Worm (Caenorhabditis elegans) whole organism, L4 larva: ENCODE results near the gene asp-7.
A peak's percentile ranks its signal among the peaks of the same experiment; 100 is the strongest.

Experiments
- F10B5.3 ChIP-seq: sonication (generic microtip); optimal IDR thresholded peaks from 2 replicates; lab custom pipeline; 2016; ENCODE audit warnings: mild to moderate bottlenecking, missing genetic modification characterization, missing compliant biosample characterization
- F37D6.2 ChIP-seq: sonication (generic microtip); optimal IDR thresholded peaks from 2 replicates; lab custom pipeline; 2016; ENCODE audit warnings: mild to moderate bottlenecking, missing genetic modification characterization, missing compliant biosample characterization
- F49E8.2 ChIP-seq: sonication (generic microtip); optimal IDR thresholded peaks from 2 replicates; lab custom pipeline; 2016; ENCODE audit warnings: missing compliant biosample characterization, mild to moderate bottlenecking, missing genetic modification characterization, borderline replicate concordance
- T20F7.1 ChIP-seq: fragments of 200-800 bp; sonication (Bioruptor generic); optimal IDR thresholded peaks from 2 replicates; lab custom pipeline; 2018; ENCODE audit warnings: mild to moderate bottlenecking, missing genetic modification characterization, missing compliant biosample characterization
- Y5F2A.4 ChIP-seq: fragments of 200-800 bp; sonication (Bioruptor generic); optimal IDR thresholded peaks from 2 replicates; lab custom pipeline; 2018; ENCODE audit warnings: mild to moderate bottlenecking, missing genetic modification characterization, missing compliant biosample characterization
- ama-1 ChIP-seq: fragments of 150-350 bp; optimal IDR thresholded peaks from 2 replicates; lab custom pipeline; 2014; ENCODE audit warnings: inconsistent platforms, mixed read lengths
- ceh-20 ChIP-seq: fragments of 200-800 bp; sonication (Bioruptor generic); IDR thresholded peaks from 2 replicates; pipeline ENCODE4 v1.3.6; 2022; ENCODE audit warnings: missing genetic modification reagents, missing genetic modification characterization, missing compliant biosample characterization
- ceh-28 ChIP-seq: fragments of 150-350 bp; optimal IDR thresholded peaks from 2 replicates; lab custom pipeline; 2014; ENCODE audit warnings: missing biosample characterization, missing genetic modification reagents, missing genetic modification characterization
- ceh-62 ChIP-seq: sonication (generic microtip); optimal IDR thresholded peaks from 2 replicates; lab custom pipeline; 2017; ENCODE audit warnings: missing biosample characterization, missing genetic modification characterization
- ceh-82 ChIP-seq: sonication (generic microtip); optimal IDR thresholded peaks from 2 replicates; lab custom pipeline; 2017; ENCODE audit warnings: missing biosample characterization, missing genetic modification characterization
- ctbp-1 ChIP-seq: fragments of 200-800 bp; sonication (Bioruptor generic); IDR thresholded peaks from 2 replicates; pipeline ENCODE4 v1.3.6; 2022; ENCODE audit warnings: missing genetic modification reagents, missing genetic modification characterization, missing compliant biosample characterization
- daf-12 ChIP-seq: fragments of 150-350 bp; optimal IDR thresholded peaks from 2 replicates; lab custom pipeline; 2014; ENCODE audit warnings: missing biosample characterization, missing genetic modification reagents, missing genetic modification characterization
- daf-16 ChIP-seq, 3 experiments: sonication (generic microtip); optimal IDR thresholded peaks; 2 replicates each; lab custom pipeline; 2016 to 2017; ENCODE audit warnings: missing genetic modification characterization in 3 of 3, missing genetic modification reagents in 3 of 3, mild to moderate bottlenecking in 2 of 3, missing compliant biosample characterization in 2 of 3, missing biosample characterization in 1 of 3, moderate library complexity in 1 of 3
- daf-8 ChIP-seq: fragments of 200-800 bp; sonication (Bioruptor generic); IDR thresholded peaks from 2 replicates; pipeline ENCODE4 v1.3.6; 2022; ENCODE audit warnings: missing genetic modification characterization, missing compliant biosample characterization
- dpl-1 ChIP-seq: fragments of 150-350 bp; optimal IDR thresholded peaks from 2 replicates; lab custom pipeline; 2014; ENCODE audit warnings: missing biosample characterization, missing genetic modification reagents, missing genetic modification characterization
- hlh-11 ChIP-seq: fragments of 200-800 bp; sonication (Bioruptor generic); optimal IDR thresholded peaks from 2 replicates; lab custom pipeline; 2018; ENCODE audit warnings: mild to moderate bottlenecking, missing genetic modification characterization, missing compliant biosample characterization
- hmg-1.1 ChIP-seq: fragments of 200-800 bp; sonication (Bioruptor generic); IDR thresholded peaks from 2 replicates; pipeline ENCODE4 v1.3.6; 2022; ENCODE audit warnings: missing genetic modification reagents, missing genetic modification characterization, missing compliant biosample characterization
- lin-1 ChIP-seq: fragments of 200-800 bp; sonication (Bioruptor generic); IDR thresholded peaks from 2 replicates; pipeline ENCODE4 v1.3.6; 2022; ENCODE audit warnings: missing genetic modification reagents, missing genetic modification characterization, missing compliant biosample characterization
- lin-13 ChIP-seq: fragments of 150-350 bp; optimal IDR thresholded peaks from 2 replicates; lab custom pipeline; 2014; ENCODE audit warnings: missing biosample characterization, missing genetic modification reagents, missing genetic modification characterization
- lin-39 ChIP-seq: fragments of 150-350 bp; optimal IDR thresholded peaks from 2 replicates; lab custom pipeline; 2014; ENCODE audit warnings: missing biosample characterization, missing genetic modification reagents, missing genetic modification characterization
- lsy-2 ChIP-seq, 2 experiments: fragments of 150-350 bp in 1 of 2; sonication (generic microtip) in 1 of 2; optimal IDR thresholded peaks; 2 replicates each; lab custom pipeline; 2014 to 2017; ENCODE audit warnings: missing biosample characterization in 2 of 2, missing genetic modification characterization in 2 of 2
- mep-1 ChIP-seq: fragments of 150-350 bp; sonication (generic microtip); optimal IDR thresholded peaks from 3 replicates; lab custom pipeline; 2014; ENCODE audit warnings: missing biosample characterization, missing genetic modification characterization
- mes-2 ChIP-seq: sonication (generic microtip); optimal IDR thresholded peaks from 2 replicates; lab custom pipeline; 2016; ENCODE audit warnings: missing genotype, mild to moderate bottlenecking, missing genetic modification characterization, missing compliant biosample characterization; ENCODE audit not compliant: poor library complexity, severe bottlenecking
- mxl-3 ChIP-seq: fragments of 200-800 bp; sonication (Bioruptor generic); optimal IDR thresholded peaks from 2 replicates; lab custom pipeline; 2018; ENCODE audit warnings: mild to moderate bottlenecking, missing genetic modification characterization, missing compliant biosample characterization
- nhr-10 ChIP-seq: fragments of 150-350 bp; optimal IDR thresholded peaks from 2 replicates; lab custom pipeline; 2014; ENCODE audit warnings: missing biosample characterization, missing genetic modification characterization
- nhr-102 ChIP-seq: sonication (generic microtip); optimal IDR thresholded peaks from 2 replicates; lab custom pipeline; 2016; ENCODE audit warnings: mild to moderate bottlenecking, missing genetic modification characterization, moderate library complexity, missing compliant biosample characterization
- nhr-237 ChIP-seq: sonication (generic microtip); optimal IDR thresholded peaks from 2 replicates; lab custom pipeline; 2017; ENCODE audit warnings: missing biosample characterization, missing genetic modification characterization
- nhr-28 ChIP-seq: fragments of 150-350 bp; optimal IDR thresholded peaks from 2 replicates; lab custom pipeline; 2014; ENCODE audit warnings: missing biosample characterization, missing genetic modification characterization
- nhr-76 ChIP-seq: fragments of 150-350 bp; optimal IDR thresholded peaks from 2 replicates; lab custom pipeline; 2014; ENCODE audit warnings: missing biosample characterization, missing genetic modification characterization
- nhr-77 ChIP-seq: fragments of 150-350 bp; optimal IDR thresholded peaks from 2 replicates; lab custom pipeline; 2014; ENCODE audit warnings: missing biosample characterization, missing genetic modification characterization
- php-3 ChIP-seq: fragments of 200-800 bp; sonication (Bioruptor generic); IDR thresholded peaks from 2 replicates; pipeline ENCODE4 v1.3.6; 2022; ENCODE audit warnings: missing genetic modification reagents, missing genetic modification characterization, missing compliant biosample characterization
- pqm-1 ChIP-seq: sonication (generic microtip); optimal IDR thresholded peaks from 2 replicates; lab custom pipeline; 2017; ENCODE audit warnings: missing biosample characterization, missing genetic modification characterization
- unc-62 ChIP-seq, 3 experiments: fragments of 150-350 bp in 1 of 3; sonication (generic microtip); optimal IDR thresholded peaks in 2 of 3; peaks in 1 of 3; 1 replicate in 1 of 3; 2 replicates in 2 of 3; lab custom pipeline; 2014 to 2017; ENCODE audit warnings: missing biosample characterization in 3 of 3, missing genetic modification characterization in 3 of 3, missing genetic modification reagents in 3 of 3, missing genotype in 1 of 3
- zip-11 ChIP-seq: fragments of 200-800 bp; sonication (Bioruptor generic); IDR thresholded peaks from 2 replicates; pipeline ENCODE4 v1.3.6; 2022; ENCODE audit warnings: missing genetic modification characterization, missing compliant biosample characterization
- zip-2 ChIP-seq: fragments of 150-350 bp; optimal IDR thresholded peaks from 2 replicates; lab custom pipeline; 2014; ENCODE audit warnings: missing biosample characterization, missing genetic modification characterization

The asp-7 gene

DNA sequence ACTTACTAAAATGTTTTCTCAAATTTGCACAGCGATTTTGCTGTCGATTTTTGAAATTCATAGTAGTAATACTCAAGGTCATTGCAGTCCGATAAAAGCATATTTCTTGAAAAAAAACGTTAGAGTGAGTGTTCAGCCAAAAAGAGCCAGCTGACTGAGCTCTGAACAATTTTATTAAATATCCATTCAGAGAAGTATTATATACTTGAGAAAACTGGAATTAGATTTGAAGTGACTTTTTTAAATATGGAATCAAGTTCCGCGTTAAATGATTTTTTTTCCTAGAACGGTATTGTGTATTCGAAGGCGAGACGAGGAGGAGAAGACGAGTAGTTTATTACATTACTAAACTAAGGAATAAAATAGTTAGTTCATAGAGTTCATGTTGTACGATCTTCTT, 36.6 kb upstream of the asp-7 start, which contains the start of gene srw-121:
Gene srw-121 (minus strand): TSS at position 101 of the 400 bp plus-strand sequence.
- TF ChIP-seq nhr-10 (tag; lab: Kevin White, UChicago) (no peak), F10B5.3 (no peak), php-3 (GFP tag; lab: Robert Waterston, UW) (no peak), lin-1 (no peak), daf-8 (GFP tag; lab: Robert Waterston, UW) (no peak), dpl-1 (GFP tag; lab: Kevin White, UChicago) (no peak), unc-62 (GFP tag; optimal IDR thresholded peaks at IDR 0.05 in 1 of 2; lab: Kevin White, UChicago) (no peak), unc-62 (tag; optimal IDR thresholded peaks at IDR 0.05; lab: Kevin White, UChicago) (no peak), ceh-62 (tag; lab: Kevin White, UChicago) (no peak)

DNA sequence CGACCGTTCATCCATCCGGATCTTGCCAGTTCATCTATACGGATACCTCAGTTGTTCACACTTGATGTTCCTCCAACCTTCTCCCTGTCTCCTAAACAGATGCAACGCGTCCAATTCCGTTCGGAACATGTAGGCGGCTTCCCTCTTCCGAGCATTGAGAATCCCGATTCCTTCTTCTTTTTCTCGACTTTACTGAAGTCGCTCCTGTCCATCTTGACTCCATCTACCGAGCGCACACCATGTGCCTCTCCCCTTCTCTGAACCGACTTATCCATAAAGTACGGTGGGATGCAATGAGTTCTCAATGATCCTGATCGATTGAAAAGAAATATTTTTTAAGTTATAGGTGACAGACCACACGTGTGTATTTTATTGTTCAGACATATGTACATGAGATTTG, 36.0 kb upstream of the asp-7 start:
- TF ChIP-seq nhr-102 (tag; lab: Kevin White, UChicago) (no peak), unc-62 (GFP tag; optimal IDR thresholded peaks at IDR 0.05 in 1 of 2; lab: Kevin White, UChicago) (peak in 1 of 2 experiments; percentile 97), unc-62 (tag; optimal IDR thresholded peaks at IDR 0.05; lab: Kevin White, UChicago) (no peak)

DNA sequence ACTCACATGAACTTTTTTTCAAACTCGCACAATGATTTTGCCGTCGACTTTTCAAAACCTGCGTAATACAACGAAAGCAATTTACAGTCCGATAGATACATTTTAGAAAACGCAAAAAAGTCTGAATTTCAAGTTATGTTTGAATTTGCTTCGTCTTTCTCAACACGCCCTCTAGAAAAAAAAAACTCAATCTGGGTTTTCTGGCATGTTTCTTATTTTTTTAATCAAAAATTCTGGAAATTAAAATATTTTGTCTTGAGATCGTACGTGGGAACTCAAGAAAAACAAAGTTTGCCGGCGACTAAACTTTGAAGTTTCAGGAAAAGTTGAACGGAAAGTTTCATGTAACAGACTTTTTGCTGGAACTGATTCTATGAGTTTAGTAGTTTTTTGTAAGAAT, 34.3 kb upstream of the asp-7 start, which contains the start of gene srw-115:
Gene srw-115 (minus strand): TSS at position 101 of the 400 bp plus-strand sequence.
- TF ChIP-seq nhr-77 (tag; lab: Kevin White, UChicago) (no peak), nhr-237 (tag; lab: Kevin White, UChicago) (no peak), dpl-1 (GFP tag; lab: Kevin White, UChicago) (no peak), ceh-28 (no peak), ama-1 (no peak), hmg-1.1 (GFP tag; lab: Robert Waterston, UW) (no peak), ceh-20 (GFP tag; lab: Robert Waterston, UW) (no peak), F37D6.2 (tag; lab: Kevin White, UChicago) (no peak), T20F7.1 (GFP tag; lab: Kevin White, UChicago) (no peak), lin-13 (GFP tag; lab: Kevin White, UChicago) (no peak)

DNA sequence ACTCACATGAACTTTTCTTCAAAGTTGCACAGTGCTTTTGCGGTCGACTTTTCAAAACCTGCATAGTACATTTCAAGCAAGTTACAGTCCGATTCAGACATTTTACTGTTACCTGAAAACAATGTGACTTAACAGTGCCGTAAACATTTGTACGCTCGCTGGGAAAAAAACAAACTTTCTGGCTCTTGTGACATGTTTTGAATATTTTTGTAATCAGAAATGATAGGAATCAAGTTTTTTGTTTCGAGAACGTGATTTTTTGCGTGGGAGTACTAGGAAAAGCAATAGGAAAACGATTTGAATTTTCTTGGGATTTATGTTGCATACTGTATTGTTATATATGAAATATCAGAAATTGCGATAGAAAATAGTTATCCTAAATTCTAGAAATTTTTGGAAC, 32.0 kb upstream of the asp-7 start, which contains the start of gene srw-120:
Gene srw-120 (minus strand): TSS at position 101 of the 400 bp plus-strand sequence.
- no peak for TF ChIP-seq nhr-28 (tag; lab: Kevin White, UChicago)
- TF ChIP-seq F49E8.2 (tag; lab: Kevin White, UChicago), result no peak
- no peak for TF ChIP-seq daf-16 (GFP tag; optimal IDR thresholded peaks at IDR 0.05; lab: Kevin White, UChicago)
- TF ChIP-seq daf-16 (tag; optimal IDR thresholded peaks at IDR 0.05; lab: Kevin White, UChicago), result no peak
- TF ChIP-seq ceh-82 (tag; lab: Kevin White, UChicago), result no peak
- TF ChIP-seq mes-2 (tag; lab: Kevin White, UChicago), result no peak
- no peak for TF ChIP-seq zip-2 (tag; lab: Kevin White, UChicago)
- no peak for TF ChIP-seq pqm-1 (tag; lab: Kevin White, UChicago)
- no peak for TF ChIP-seq ceh-62 (tag; lab: Kevin White, UChicago)
- no peak for TF ChIP-seq nhr-76 (tag; lab: Kevin White, UChicago)
- no peak for TF ChIP-seq nhr-102 (tag; lab: Kevin White, UChicago)
- no peak for TF ChIP-seq hlh-11
- TF ChIP-seq daf-12 (tag; lab: Kevin White, UChicago), result no peak
- TF ChIP-seq lin-39 (tag; lab: Kevin White, UChicago), result no peak
- TF ChIP-seq mxl-3 (GFP tag; lab: Kevin White, UChicago), result no peak
- no peak for TF ChIP-seq mep-1 (tag; lab: Kevin White, UChicago)
- no peak for TF ChIP-seq ctbp-1
- TF ChIP-seq zip-11, result no peak
- TF ChIP-seq lsy-2 (tag; optimal IDR thresholded peaks at IDR 0.05; lab: Kevin White, UChicago), result no peak
- TF ChIP-seq Y5F2A.4 (GFP tag; lab: Kevin White, UChicago), result no peak
